Worm (Caenorhabditis elegans) whole organism, mixed stage, embryonic: ENCODE results near the gene acbp-4.

Experiments
- M03D4.4 ChIP-seq: sonication (generic microtip); optimal IDR thresholded peaks from 2 replicates; lab custom pipeline; 2017; ENCODE audit warnings: mild to moderate bottlenecking, missing genetic modification characterization, missing compliant biosample characterization
- bed-3 ChIP-seq: fragments of 200-800 bp; sonication (Bioruptor generic); optimal IDR thresholded peaks from 3 replicates; lab custom pipeline; 2018; ENCODE audit warnings: mild to moderate bottlenecking, missing genetic modification characterization, moderate library complexity, missing compliant biosample characterization
- blmp-1 ChIP-seq: fragments of 150-350 bp; optimal IDR thresholded peaks from 2 replicates; lab custom pipeline; 2014; ENCODE audit warnings: missing biosample characterization, missing genetic modification characterization
- ceh-39 ChIP-seq: fragments of 150-350 bp; optimal IDR thresholded peaks from 2 replicates; lab custom pipeline; 2014; ENCODE audit warnings: missing biosample characterization, missing genetic modification characterization
- ceh-43 ChIP-seq: fragments of 200-800 bp; sonication (Bioruptor generic); optimal IDR thresholded peaks from 2 replicates; lab custom pipeline; 2018; ENCODE audit warnings: mild to moderate bottlenecking, missing genetic modification characterization, moderate library complexity, missing compliant biosample characterization
- ceh-83 ChIP-seq: fragments of 200-800 bp; sonication (Bioruptor generic); optimal IDR thresholded peaks from 2 replicates; lab custom pipeline; 2018; ENCODE audit warnings: mild to moderate bottlenecking, missing genetic modification characterization, missing compliant biosample characterization
- ces-1 ChIP-seq: fragments of 150-350 bp; optimal IDR thresholded peaks from 2 replicates; lab custom pipeline; 2014; ENCODE audit warnings: missing biosample characterization, missing genetic modification reagents, missing genetic modification characterization
- cnd-1 ChIP-seq: fragments of 200-800 bp; sonication (Bioruptor generic); optimal IDR thresholded peaks from 2 replicates; lab custom pipeline; 2018; ENCODE audit warnings: mild to moderate bottlenecking, missing genetic modification characterization, missing compliant biosample characterization
- drap-1 ChIP-seq: fragments of 200-800 bp; sonication (Bioruptor generic); optimal IDR thresholded peaks from 3 replicates; lab custom pipeline; 2018; ENCODE audit warnings: mild to moderate bottlenecking, missing genetic modification characterization, missing compliant biosample characterization
- elt-1 ChIP-seq: sonication (generic microtip); optimal IDR thresholded peaks from 2 replicates; lab custom pipeline; 2017; ENCODE audit warnings: missing genetic modification characterization, mild to moderate bottlenecking, missing compliant biosample characterization, antibody characterized with exemption, moderate library complexity, borderline replicate concordance; ENCODE audit not compliant: insufficient read depth
- elt-3 ChIP-seq: fragments of 150-350 bp; optimal IDR thresholded peaks from 2 replicates; lab custom pipeline; 2014; ENCODE audit warnings: missing biosample characterization, missing genetic modification characterization
- flh-1 ChIP-seq: fragments of 200-800 bp; sonication (Bioruptor generic); optimal IDR thresholded peaks from 2 replicates; lab custom pipeline; 2018; ENCODE audit warnings: mild to moderate bottlenecking, missing genetic modification characterization, moderate library complexity, missing compliant biosample characterization
- ham-2 ChIP-seq: fragments of 200-800 bp; sonication (Bioruptor generic); optimal IDR thresholded peaks from 2 replicates; lab custom pipeline; 2018; ENCODE audit warnings: mild to moderate bottlenecking, missing genetic modification characterization, missing compliant biosample characterization
- hlh-1 ChIP-seq: fragments of 150-350 bp; optimal IDR thresholded peaks from 2 replicates; lab custom pipeline; 2014; ENCODE audit warnings: missing biosample characterization, missing genetic modification reagents, missing genetic modification characterization
- lin-13 ChIP-seq: fragments of 150-350 bp; optimal IDR thresholded peaks from 2 replicates; lab custom pipeline; 2014; ENCODE audit warnings: missing biosample characterization, missing genetic modification characterization
- lin-32 ChIP-seq: fragments of 200-800 bp; sonication (Bioruptor generic); optimal IDR thresholded peaks from 2 replicates; lab custom pipeline; 2018; ENCODE audit warnings: mild to moderate bottlenecking, missing genetic modification characterization, missing compliant biosample characterization
- lsy-2 ChIP-seq: fragments of 150-350 bp; optimal IDR thresholded peaks from 2 replicates; lab custom pipeline; 2014; ENCODE audit warnings: missing biosample characterization, missing genetic modification characterization
- mab-5 ChIP-seq: fragments of 150-350 bp; optimal IDR thresholded peaks from 2 replicates; lab custom pipeline; 2014; ENCODE audit warnings: missing biosample characterization, missing genetic modification characterization
- mep-1 ChIP-seq: fragments of 150-350 bp; optimal IDR thresholded peaks from 2 replicates; lab custom pipeline; 2017; ENCODE audit warnings: missing biosample characterization, missing genetic modification reagents, missing genetic modification characterization, inconsistent platforms
- mls-2 ChIP-seq: sonication (generic microtip); optimal IDR thresholded peaks from 2 replicates; lab custom pipeline; 2016; ENCODE audit warnings: mild to moderate bottlenecking, missing genetic modification characterization, moderate library complexity, missing compliant biosample characterization
- nhr-12 ChIP-seq: fragments of 150-350 bp; optimal IDR thresholded peaks from 2 replicates; lab custom pipeline; 2014; ENCODE audit warnings: missing biosample characterization, missing genetic modification characterization
- nhr-2 ChIP-seq: fragments of 150-350 bp; optimal IDR thresholded peaks from 2 replicates; lab custom pipeline; 2014; ENCODE audit warnings: missing biosample characterization, missing genetic modification characterization
- nhr-237 ChIP-seq: fragments of 150-350 bp; optimal IDR thresholded peaks from 2 replicates; lab custom pipeline; 2014; ENCODE audit warnings: missing biosample characterization, missing genetic modification characterization
- nhr-28 ChIP-seq: fragments of 150-350 bp; optimal IDR thresholded peaks from 2 replicates; lab custom pipeline; 2014; ENCODE audit warnings: missing biosample characterization, missing genetic modification characterization
- nhr-76 ChIP-seq: sonication (generic microtip); optimal IDR thresholded peaks from 2 replicates; lab custom pipeline; 2017; ENCODE audit warnings: missing biosample characterization, missing genetic modification characterization
- pha-4 ChIP-seq: fragments of 150-350 bp; optimal IDR thresholded peaks from 2 replicates; lab custom pipeline; 2018; ENCODE audit warnings: missing biosample characterization, missing genetic modification reagents, missing genetic modification characterization
- sem-2 ChIP-seq: fragments of 200-800 bp; sonication (Bioruptor generic); optimal IDR thresholded peaks from 2 replicates; lab custom pipeline; 2018; ENCODE audit warnings: mild to moderate bottlenecking, missing genetic modification characterization, missing compliant biosample characterization
- snpc-4 ChIP-seq: fragments of 150-350 bp; optimal IDR thresholded peaks from 2 replicates; lab custom pipeline; 2014; ENCODE audit warnings: missing biosample characterization, missing genetic modification characterization
- sptf-1 ChIP-seq: sonication (generic microtip); optimal IDR thresholded peaks from 2 replicates; lab custom pipeline; 2017; ENCODE audit warnings: mild to moderate bottlenecking, missing genetic modification characterization, moderate library complexity, missing compliant biosample characterization
- tbx-8 ChIP-seq: fragments of 200-800 bp; sonication (Bioruptor generic); optimal IDR thresholded peaks from 2 replicates; lab custom pipeline; 2018; ENCODE audit warnings: mild to moderate bottlenecking, missing genetic modification characterization, moderate library complexity, missing compliant biosample characterization
- unc-39 ChIP-seq: fragments of 150-350 bp; optimal IDR thresholded peaks from 2 replicates; lab custom pipeline; 2014; ENCODE audit warnings: missing biosample characterization, missing genetic modification characterization
- zip-8 ChIP-seq: fragments of 150-350 bp; optimal IDR thresholded peaks from 2 replicates; lab custom pipeline; 2014; ENCODE audit warnings: missing biosample characterization, missing genetic modification characterization

The acbp-4 gene

ce11 chrIII:7281179-7281578, 27.7 kb downstream of the acbp-4 start, which contains the start of gene B0361.3:
Gene B0361.3 (plus strand): TSS chrIII:7281462.
- TF ChIP-seq lsy-2 (tag; lab: Kevin White, UChicago) (peak; percentile 45), ces-1 (GFP tag; lab: Kevin White, UChicago) (peak; percentile 50), ham-2 (GFP tag; lab: Kevin White, UChicago) (no peak)

- TF ChIP-seq mab-5 (tag; lab: Kevin White, UChicago) (no peak), ceh-43 (GFP tag; lab: Kevin White, UChicago) (no peak), mep-1 (no peak), ham-2 (GFP tag; lab: Kevin White, UChicago) (no peak), ceh-39 (tag; lab: Kevin White, UChicago) (no peak), lin-32 (GFP tag; lab: Kevin White, UChicago) (no peak), nhr-2 (no peak), tbx-8 (GFP tag; lab: Kevin White, UChicago) (no peak), ces-1 (GFP tag; lab: Kevin White, UChicago) (no peak), nhr-12 (tag; lab: Kevin White, UChicago) (no peak), lsy-2 (tag; lab: Kevin White, UChicago) (no peak), mls-2 (no peak), snpc-4 (tag; lab: Kevin White, UChicago) (no peak), nhr-237 (tag; lab: Kevin White, UChicago) (no peak), bed-3 (GFP tag; lab: Kevin White, UChicago) (no peak), sem-2 (no peak), hlh-1 (tag; lab: Kevin White, UChicago) (no peak)
- TF ChIP-seq, all 35 proteins: peak for 0
Measured at ce11 chrIII:7278491-7278890, 30.4 kb downstream of the acbp-4 start.

- no peak for TF ChIP-seq pha-4 (tag; lab: Kevin White, UChicago)
- no peak for TF ChIP-seq bed-3 (GFP tag; lab: Kevin White, UChicago)
- no peak for TF ChIP-seq nhr-12 (tag; lab: Kevin White, UChicago)
- TF ChIP-seq nhr-2 = no peak
- peak; percentile 78 for TF ChIP-seq mep-1
- no peak for TF ChIP-seq nhr-76
- no peak for TF ChIP-seq tbx-8 (GFP tag; lab: Kevin White, UChicago)
- TF ChIP-seq ham-2 (GFP tag; lab: Kevin White, UChicago) = no peak
- TF ChIP-seq ces-1 (GFP tag; lab: Kevin White, UChicago) = peak; percentile 38
- no peak for TF ChIP-seq lin-32 (GFP tag; lab: Kevin White, UChicago)
- TF ChIP-seq cnd-1 (tag; lab: Kevin White, UChicago) = no peak
- no peak for TF ChIP-seq flh-1 (GFP tag; lab: Kevin White, UChicago)
- peak; percentile 45 for TF ChIP-seq ceh-39 (tag; lab: Kevin White, UChicago)
- peak; percentile 10 for TF ChIP-seq sptf-1 (tag; lab: Kevin White, UChicago)
- no peak for TF ChIP-seq unc-39
- TF ChIP-seq drap-1 (GFP tag; lab: Kevin White, UChicago) = no peak
- TF ChIP-seq nhr-237 (tag; lab: Kevin White, UChicago) = peak; percentile 59
- no peak for TF ChIP-seq lin-13 (tag; lab: Kevin White, UChicago)
- no peak for TF ChIP-seq mls-2
- no peak for TF ChIP-seq nhr-28 (tag; lab: Kevin White, UChicago)
- peak; percentile 75 for TF ChIP-seq lsy-2 (tag; lab: Kevin White, UChicago)
- TF ChIP-seq snpc-4 (tag; lab: Kevin White, UChicago) = no peak
- no peak for TF ChIP-seq zip-8 (tag; lab: Kevin White, UChicago)
- TF ChIP-seq ceh-43 (GFP tag; lab: Kevin White, UChicago) = no peak
- TF ChIP-seq ceh-83 (GFP tag; lab: Kevin White, UChicago) = no peak
- no peak for TF ChIP-seq M03D4.4 (tag; lab: Kevin White, UChicago)
Measured at ce11 chrIII:7277228-7277627, 31.7 kb downstream of the acbp-4 start, which contains the start of the genes spot-1 and B0361.11. Gene spot-1 (minus strand): TSS chrIII:7277274. Gene B0361.11 (plus strand): TSS chrIII:7277599.

ce11 chrIII:7275296-7275695, 33.6 kb downstream of the acbp-4 start, which contains the start of gene psd-1:
Gene psd-1 (minus strand): TSS chrIII:7275396.
- TF ChIP-seq nhr-2 (no peak), tbx-8 (GFP tag; lab: Kevin White, UChicago) (no peak), ceh-39 (tag; lab: Kevin White, UChicago) (no peak), ham-2 (GFP tag; lab: Kevin White, UChicago) (no peak), nhr-237 (tag; lab: Kevin White, UChicago) (no peak), elt-1 (tag; lab: Kevin White, UChicago) (no peak), bed-3 (GFP tag; lab: Kevin White, UChicago) (no peak), blmp-1 (tag; lab: Kevin White, UChicago) (no peak), mab-5 (tag; lab: Kevin White, UChicago) (no peak), elt-3 (tag; lab: Kevin White, UChicago) (no peak), snpc-4 (tag; lab: Kevin White, UChicago) (no peak), unc-39 (no peak), nhr-28 (tag; lab: Kevin White, UChicago) (no peak), nhr-76 (no peak)
